Worm (Caenorhabditis elegans) whole organism, L4 larva: ENCODE measurements around the gene Y54G2A.72.

ENCODE experiments used
- T20F7.1 ChIP-seq: fragments of 200-800 bp; sonication (Bioruptor generic); optimal IDR thresholded peaks from 2 replicates; lab custom pipeline; 2018; ENCODE audit warnings: mild to moderate bottlenecking, missing genetic modification characterization, missing compliant biosample characterization
- T26A8.4 ChIP-seq: fragments of 200-800 bp; sonication (Bioruptor generic); IDR thresholded peaks from 2 replicates; pipeline ENCODE4 v1.3.6; 2022; ENCODE audit warnings: missing genetic modification characterization, missing compliant biosample characterization
- Y75B8A.6 ChIP-seq: fragments of 200-800 bp; sonication (Bioruptor generic); IDR thresholded peaks from 2 replicates; pipeline ENCODE4 v1.3.6; 2022; ENCODE audit warnings: missing genetic modification reagents, missing genetic modification characterization, missing compliant biosample characterization
- aha-1 ChIP-seq: fragments of 150-350 bp; peaks from one replicate; lab custom pipeline; 2014; ENCODE audit warnings: missing biosample characterization, missing genetic modification characterization
- aly-2 ChIP-seq: sonication (generic microtip); optimal IDR thresholded peaks from 2 replicates; lab custom pipeline; 2018; ENCODE audit warnings: missing biosample characterization, missing genetic modification characterization
- ama-1 ChIP-seq: fragments of 150-350 bp; optimal IDR thresholded peaks from 2 replicates; lab custom pipeline; 2014; ENCODE audit warnings: inconsistent platforms, mixed read lengths
- attf-4 ChIP-seq: sonication (generic microtip); optimal IDR thresholded peaks from 3 replicates; lab custom pipeline; 2017; ENCODE audit warnings: missing biosample characterization, missing genetic modification characterization
- ceh-28 ChIP-seq: fragments of 150-350 bp; optimal IDR thresholded peaks from 2 replicates; lab custom pipeline; 2014; ENCODE audit warnings: missing biosample characterization, missing genetic modification reagents, missing genetic modification characterization
- ceh-32 ChIP-seq: sonication (generic microtip); optimal IDR thresholded peaks from 2 replicates; lab custom pipeline; 2016; ENCODE audit warnings: mild to moderate bottlenecking, missing genetic modification characterization, missing compliant biosample characterization; ENCODE audit not compliant: poor library complexity
- ceh-82 ChIP-seq: sonication (generic microtip); optimal IDR thresholded peaks from 2 replicates; lab custom pipeline; 2017; ENCODE audit warnings: missing biosample characterization, missing genetic modification characterization
- cey-2 ChIP-seq: sonication (generic microtip); optimal IDR thresholded peaks from 3 replicates; lab custom pipeline; 2017; ENCODE audit warnings: missing genetic modification characterization, mild to moderate bottlenecking, missing compliant biosample characterization, antibody characterized with exemption, borderline replicate concordance; ENCODE audit not compliant: insufficient read depth
- ctbp-1 ChIP-seq: fragments of 200-800 bp; sonication (Bioruptor generic); IDR thresholded peaks from 2 replicates; pipeline ENCODE4 v1.3.6; 2022; ENCODE audit warnings: missing genetic modification reagents, missing genetic modification characterization, missing compliant biosample characterization
- daf-12 ChIP-seq: fragments of 150-350 bp; optimal IDR thresholded peaks from 2 replicates; lab custom pipeline; 2014; ENCODE audit warnings: missing biosample characterization, missing genetic modification reagents, missing genetic modification characterization
- daf-16 ChIP-seq, 3 experiments: sonication (generic microtip); optimal IDR thresholded peaks; 2 replicates each; lab custom pipeline; 2016 to 2017; ENCODE audit warnings: missing genetic modification characterization in 3 of 3, missing genetic modification reagents in 3 of 3, mild to moderate bottlenecking in 2 of 3, missing compliant biosample characterization in 2 of 3, missing biosample characterization in 1 of 3, moderate library complexity in 1 of 3
- daf-8 ChIP-seq: fragments of 200-800 bp; sonication (Bioruptor generic); IDR thresholded peaks from 2 replicates; pipeline ENCODE4 v1.3.6; 2022; ENCODE audit warnings: missing genetic modification characterization, missing compliant biosample characterization
- dmd-6 ChIP-seq: fragments of 200-800 bp; sonication (Bioruptor generic); IDR thresholded peaks from 2 replicates; pipeline ENCODE4 v1.3.6; 2022; ENCODE audit warnings: missing genetic modification reagents, missing genetic modification characterization, missing compliant biosample characterization
- dmd-9 ChIP-seq: fragments of 200-800 bp; sonication (Bioruptor generic); IDR thresholded peaks from 2 replicates; pipeline ENCODE4 v1.3.6; 2022; ENCODE audit warnings: missing genetic modification reagents, missing genetic modification characterization, missing compliant biosample characterization
- dpl-1 ChIP-seq: fragments of 150-350 bp; optimal IDR thresholded peaks from 2 replicates; lab custom pipeline; 2014; ENCODE audit warnings: missing biosample characterization, missing genetic modification reagents, missing genetic modification characterization
- dve-1 ChIP-seq: sonication (generic microtip); optimal IDR thresholded peaks from 2 replicates; lab custom pipeline; 2017; ENCODE audit warnings: antibody characterized with exemption, mild to moderate bottlenecking, missing genetic modification characterization, missing compliant biosample characterization; ENCODE audit not compliant: insufficient read depth
- fos-1 ChIP-seq: fragments of 150-350 bp; optimal IDR thresholded peaks from 2 replicates; lab custom pipeline; 2014; ENCODE audit warnings: missing biosample characterization, missing genetic modification characterization
- gei-8 ChIP-seq: fragments of 200-800 bp; sonication (Bioruptor generic); optimal IDR thresholded peaks from 2 replicates; lab custom pipeline; 2018; ENCODE audit warnings: mild to moderate bottlenecking, missing genetic modification characterization, missing compliant biosample characterization
- hlh-30 ChIP-seq: sonication (generic microtip); optimal IDR thresholded peaks from 2 replicates; lab custom pipeline; 2017; ENCODE audit warnings: antibody characterized with exemption, mild to moderate bottlenecking, missing genetic modification characterization, missing compliant biosample characterization; ENCODE audit not compliant: insufficient read depth
- jun-1 ChIP-seq: fragments of 150-350 bp; optimal IDR thresholded peaks from 2 replicates; lab custom pipeline; 2014; ENCODE audit warnings: missing biosample characterization, missing genetic modification reagents, missing genetic modification characterization
- lin-15B ChIP-seq: fragments of 150-350 bp; sonication (generic microtip); optimal IDR thresholded peaks from 3 replicates; lab custom pipeline; 2014; ENCODE audit warnings: missing biosample characterization, missing genetic modification characterization
- lsy-2 ChIP-seq, 2 experiments: fragments of 150-350 bp in 1 of 2; sonication (generic microtip) in 1 of 2; optimal IDR thresholded peaks; 2 replicates each; lab custom pipeline; 2014 to 2017; ENCODE audit warnings: missing biosample characterization in 2 of 2, missing genetic modification characterization in 2 of 2
- madf-9 ChIP-seq: fragments of 200-800 bp; sonication (Bioruptor generic); conservative IDR thresholded peaks from 2 replicates; pipeline ENCODE4 v1.3.6; 2022; ENCODE audit warnings: missing genetic modification reagents, missing genetic modification characterization, missing compliant biosample characterization
- mdl-1 ChIP-seq, 2 experiments: fragments of 150-350 bp in 1 of 2; sonication (generic microtip) in 1 of 2; optimal IDR thresholded peaks; 2 replicates each; lab custom pipeline; 2014 to 2017; ENCODE audit warnings: missing biosample characterization in 2 of 2, missing genetic modification characterization in 2 of 2
- mdt-29 ChIP-seq: fragments of 200-800 bp; sonication (Bioruptor generic); IDR thresholded peaks from 2 replicates; pipeline ENCODE4 v1.3.6; 2022; ENCODE audit warnings: missing genetic modification reagents, missing genetic modification characterization, missing compliant biosample characterization
- mep-1 ChIP-seq: fragments of 150-350 bp; sonication (generic microtip); optimal IDR thresholded peaks from 3 replicates; lab custom pipeline; 2014; ENCODE audit warnings: missing biosample characterization, missing genetic modification characterization
- mxl-2 ChIP-seq: fragments of 200-800 bp; sonication (Bioruptor generic); conservative IDR thresholded peaks from 2 replicates; pipeline ENCODE4 v1.3.6; 2022; ENCODE audit warnings: missing genetic modification reagents, missing genetic modification characterization, missing compliant biosample characterization
- nhr-11 ChIP-seq: fragments of 150-350 bp; optimal IDR thresholded peaks from 2 replicates; lab custom pipeline; 2014; ENCODE audit warnings: missing biosample characterization, missing genetic modification characterization
- nhr-111 ChIP-seq: fragments of 200-800 bp; sonication (Bioruptor generic); optimal IDR thresholded peaks from 2 replicates; lab custom pipeline; 2018; ENCODE audit warnings: mild to moderate bottlenecking, missing genetic modification characterization, missing compliant biosample characterization
- nhr-28 ChIP-seq: fragments of 150-350 bp; optimal IDR thresholded peaks from 2 replicates; lab custom pipeline; 2014; ENCODE audit warnings: missing biosample characterization, missing genetic modification characterization
- nhr-41 ChIP-seq: fragments of 200-800 bp; sonication (Bioruptor generic); IDR thresholded peaks from 2 replicates; pipeline ENCODE4 v1.3.6; 2022; ENCODE audit warnings: missing genetic modification reagents, missing genetic modification characterization, missing compliant biosample characterization
- nhr-48 ChIP-seq: sonication (generic microtip); optimal IDR thresholded peaks from 2 replicates; lab custom pipeline; 2016; ENCODE audit warnings: mild to moderate bottlenecking, missing genetic modification characterization, missing compliant biosample characterization
- nhr-76 ChIP-seq: fragments of 150-350 bp; optimal IDR thresholded peaks from 2 replicates; lab custom pipeline; 2014; ENCODE audit warnings: missing biosample characterization, missing genetic modification characterization
- pha-4 ChIP-seq, 2 experiments: fragments of 150-350 bp in 1 of 2; fragments of 200-800 bp in 1 of 2; sonication (Bioruptor generic) in 1 of 2; IDR thresholded peaks in 1 of 2; optimal IDR thresholded peaks in 1 of 2; 2 replicates each; pipeline versions ENCODE4 v1.3.6 to Lab custom; 2014 to 2022; ENCODE audit warnings: missing genetic modification characterization in 2 of 2, missing genetic modification reagents in 2 of 2, missing biosample characterization in 1 of 2, missing compliant biosample characterization in 1 of 2
- rbr-2 ChIP-seq: sonication (generic microtip); optimal IDR thresholded peaks from 2 replicates; lab custom pipeline; 2016; ENCODE audit warnings: missing genotype, missing genetic modification characterization, missing compliant biosample characterization
- set-16 ChIP-seq: fragments of 200-800 bp; sonication (Bioruptor generic); IDR thresholded peaks from 2 replicates; pipeline ENCODE4 v1.3.6; 2022; ENCODE audit warnings: missing genetic modification reagents, missing genetic modification characterization, missing compliant biosample characterization
- snpc-1.2 ChIP-seq: fragments of 200-800 bp; sonication (Bioruptor generic); IDR thresholded peaks from 2 replicates; pipeline ENCODE4 v1.3.6; 2022; ENCODE audit warnings: missing genetic modification reagents, missing genetic modification characterization, missing compliant biosample characterization
- snpc-4 ChIP-seq: fragments of 150-350 bp; optimal IDR thresholded peaks from 2 replicates; lab custom pipeline; 2014; ENCODE audit warnings: missing biosample characterization, missing genetic modification characterization
- spr-3 ChIP-seq: fragments of 200-800 bp; sonication (Bioruptor generic); optimal IDR thresholded peaks from 2 replicates; lab custom pipeline; 2018; ENCODE audit warnings: mild to moderate bottlenecking, missing genetic modification characterization, missing compliant biosample characterization
- unc-130 ChIP-seq: sonication (generic microtip); optimal IDR thresholded peaks from 2 replicates; lab custom pipeline; 2016; ENCODE audit warnings: missing genetic modification reagents, missing genetic modification characterization, missing compliant biosample characterization
- unc-62 ChIP-seq, 3 experiments: fragments of 150-350 bp in 1 of 3; sonication (generic microtip); optimal IDR thresholded peaks in 2 of 3; peaks in 1 of 3; 1 replicate in 1 of 3; 2 replicates in 2 of 3; lab custom pipeline; 2014 to 2017; ENCODE audit warnings: missing biosample characterization in 3 of 3, missing genetic modification characterization in 3 of 3, missing genetic modification reagents in 3 of 3, missing genotype in 1 of 3
- vab-7 ChIP-seq: fragments of 200-800 bp; sonication (Bioruptor generic); IDR thresholded peaks from 2 replicates; pipeline ENCODE4 v1.3.6; 2022; ENCODE audit warnings: missing genetic modification reagents, missing genetic modification characterization, missing compliant biosample characterization
- zip-11 ChIP-seq: fragments of 200-800 bp; sonication (Bioruptor generic); IDR thresholded peaks from 2 replicates; pipeline ENCODE4 v1.3.6; 2022; ENCODE audit warnings: missing genetic modification characterization, missing compliant biosample characterization
- ztf-11 ChIP-seq: fragments of 150-350 bp; optimal IDR thresholded peaks from 2 replicates; lab custom pipeline; 2014; ENCODE audit warnings: missing biosample characterization, missing genetic modification characterization

The Y54G2A.72 gene

ce11 chrIV:2772209-2772851 lies 5.6 kb upstream of the Y54G2A.72 start (continued):
- peak; percentile 44 for TF ChIP-seq nhr-111 (GFP tag; lab: Kevin White, UChicago)
- TF ChIP-seq pha-4 (GFP tag; IDR thresholded peaks at IDR 0.05; lab: Robert Waterston, UW): no peak
- no peak for TF ChIP-seq pha-4 (tag; optimal IDR thresholded peaks at IDR 0.05; lab: Kevin White, UChicago)
- TF ChIP-seq daf-12 (tag; lab: Kevin White, UChicago): no peak
- peak; percentile 74 for TF ChIP-seq hlh-30 (tag; lab: Kevin White, UChicago)
- TF ChIP-seq snpc-1.2: no peak
- peak; percentile 50 for TF ChIP-seq ama-1 (lab: Kevin White, UChicago)
- TF ChIP-seq dpl-1: peak; percentile 21
- TF ChIP-seq unc-130 (GFP tag; lab: Kevin White, UChicago): no peak
- TF ChIP-seq set-16: peak; percentile 85
- no peak for TF ChIP-seq nhr-76 (tag; lab: Kevin White, UChicago)
- no peak for TF ChIP-seq dmd-9 (GFP tag; lab: Robert Waterston, UW)

ce11 chrIV:2773382-2773979 lies 4.5 kb upstream of the Y54G2A.72 start:
- TF ChIP-seq cey-2 (tag; lab: Kevin White, UChicago) (no peak), daf-16 (GFP tag; optimal IDR thresholded peaks at IDR 0.05; lab: Kevin White, UChicago) (peak in 1 of 2 experiments; percentile 43), daf-16 (tag; optimal IDR thresholded peaks at IDR 0.05; lab: Kevin White, UChicago) (no peak), ceh-32 (no peak), spr-3 (no peak), dmd-9 (GFP tag; lab: Robert Waterston, UW) (no peak), ceh-28 (tag; lab: Kevin White, UChicago) (no peak), mxl-2 (GFP tag; lab: Robert Waterston, UW) (no peak), hlh-30 (tag; lab: Kevin White, UChicago) (peak; percentile 88), nhr-48 (tag; lab: Kevin White, UChicago) (no peak), aha-1 (tag; lab: Kevin White, UChicago) (peak; percentile 36), jun-1 (tag; lab: Kevin White, UChicago) (no peak), nhr-41 (GFP tag; lab: Robert Waterston, UW) (no peak), Y75B8A.6 (GFP tag; lab: Robert Waterston, UW) (no peak), mdl-1 (tag; optimal IDR thresholded peaks at IDR 0.05; lab: Kevin White, UChicago) (no peak), ceh-82 (tag; lab: Kevin White, UChicago) (no peak), ctbp-1 (GFP tag; lab: Robert Waterston, UW) (no peak), T26A8.4 (GFP tag; lab: Robert Waterston, UW) (no peak), attf-4 (tag; lab: Kevin White, UChicago) (no peak), mep-1 (peak; percentile 29), zip-11 (GFP tag; lab: Robert Waterston, UW) (no peak), unc-62 (GFP tag; optimal IDR thresholded peaks at IDR 0.05 in 1 of 2; lab: Kevin White, UChicago) (no peak), unc-62 (tag; optimal IDR thresholded peaks at IDR 0.05; lab: Kevin White, UChicago) (no peak), gei-8 (GFP tag; lab: Kevin White, UChicago) (no peak), rbr-2 (tag; lab: Kevin White, UChicago) (no peak), madf-9 (GFP tag; lab: Robert Waterston, UW) (no peak), T20F7.1 (GFP tag; lab: Kevin White, UChicago) (no peak), nhr-28 (tag; lab: Kevin White, UChicago) (peak; percentile 33), snpc-4 (tag; lab: Kevin White, UChicago) (no peak), nhr-11 (tag; lab: Kevin White, UChicago) (no peak), mdt-29 (GFP tag; lab: Robert Waterston, UW) (no peak), lsy-2 (tag; optimal IDR thresholded peaks at IDR 0.05; lab: Kevin White, UChicago) (no peak), dmd-6 (GFP tag; lab: Robert Waterston, UW) (no peak), fos-1 (tag; lab: Kevin White, UChicago) (no peak), lin-15B (tag; lab: Kevin White, UChicago) (no peak), vab-7 (GFP tag; lab: Robert Waterston, UW) (no peak), dve-1 (tag; lab: Kevin White, UChicago) (peak; percentile 32), aly-2 (no peak), daf-8 (GFP tag; lab: Robert Waterston, UW) (no peak), ztf-11 (no peak)
